Worm (Caenorhabditis elegans) whole organism, early embryonic: ENCODE measurements around the gene srw-87.

ENCODE experiments used
- F13C5.2 ChIP-seq: sonication (generic microtip); optimal IDR thresholded peaks from 2 replicates; lab custom pipeline; 2017; ENCODE audit warnings: mild to moderate bottlenecking, missing genetic modification characterization, inconsistent platforms, missing compliant biosample characterization
- aly-1 ChIP-seq: sonication (generic microtip); optimal IDR thresholded peaks from 2 replicates; lab custom pipeline; 2016; ENCODE audit warnings: missing genetic modification characterization, missing compliant biosample characterization
- ama-1 ChIP-seq: fragments of 150-350 bp; optimal IDR thresholded peaks from 2 replicates; lab custom pipeline; 2014
- ets-7 ChIP-seq: sonication (generic microtip); optimal IDR thresholded peaks from 2 replicates; lab custom pipeline; 2016; ENCODE audit warnings: missing genotype, missing genetic modification characterization, missing compliant biosample characterization
- hmbx-1 ChIP-seq: sonication (generic microtip); optimal IDR thresholded peaks from 2 replicates; lab custom pipeline; 2016; ENCODE audit warnings: mild to moderate bottlenecking, missing genetic modification characterization, missing compliant biosample characterization
- hmg-4 ChIP-seq: fragments of 200-800 bp; sonication (Bioruptor generic); optimal IDR thresholded peaks from 2 replicates; lab custom pipeline; 2018; ENCODE audit warnings: mild to moderate bottlenecking, missing genetic modification characterization, missing compliant biosample characterization
- tra-4 ChIP-seq: sonication (generic microtip); optimal IDR thresholded peaks from 2 replicates; lab custom pipeline; 2017; ENCODE audit warnings: missing genetic modification characterization, missing compliant biosample characterization

- TF ChIP-seq tra-4 (tag; lab: Kevin White, UChicago), result no peak
- no peak for TF ChIP-seq ets-7 (tag; lab: Kevin White, UChicago)
- no peak for TF ChIP-seq aly-1 (tag; lab: Kevin White, UChicago)
- TF ChIP-seq ama-1 (lab: Kevin White, UChicago), result no peak
- TF ChIP-seq hmbx-1 (tag; lab: Kevin White, UChicago), result no peak
- no peak for TF ChIP-seq F13C5.2 (tag; lab: Kevin White, UChicago)
- TF ChIP-seq hmg-4 (GFP tag; lab: Kevin White, UChicago), result no peak
Observed at ce11 chrV:16317244-16317643, 19.2 kb upstream of the srw-87 start, which contains the start of gene srh-180.
